Worm (Caenorhabditis elegans) whole organism, young adult: ENCODE measurements around the gene Y116A8C.38.

Source experiments
- B0035.1 ChIP-seq: sonication (generic microtip); optimal IDR thresholded peaks from 2 replicates; lab custom pipeline; 2016; ENCODE audit warnings: missing genetic modification characterization, mild to moderate bottlenecking, missing compliant biosample characterization, missing genotype, missing genetic modification reagents
- B0261.1 ChIP-seq: sonication (generic microtip); optimal IDR thresholded peaks from 2 replicates; lab custom pipeline; 2016; ENCODE audit warnings: mild to moderate bottlenecking, missing genetic modification characterization, moderate library complexity, missing compliant biosample characterization
- F22D6.2 ChIP-seq: sonication (generic microtip); optimal IDR thresholded peaks from 2 replicates; lab custom pipeline; 2016; ENCODE audit warnings: mild to moderate bottlenecking, missing genetic modification characterization, missing compliant biosample characterization
- F49E8.2 ChIP-seq: sonication (generic microtip); optimal IDR thresholded peaks from 3 replicates; lab custom pipeline; 2017; ENCODE audit warnings: missing genetic modification characterization, mild to moderate bottlenecking, missing compliant biosample characterization, antibody characterized with exemption, moderate library complexity; ENCODE audit not compliant: insufficient read depth
- F52B5.7 ChIP-seq: sonication (generic microtip); optimal IDR thresholded peaks from 2 replicates; lab custom pipeline; 2016; ENCODE audit warnings: mild to moderate bottlenecking, missing genetic modification characterization, missing compliant biosample characterization
- F57C9.4 ChIP-seq: sonication (generic microtip); optimal IDR thresholded peaks from 2 replicates; lab custom pipeline; 2017; ENCODE audit warnings: mild to moderate bottlenecking, missing genetic modification characterization, missing compliant biosample characterization
- Y56A3A.18 ChIP-seq: fragments of 200-800 bp; sonication (Bioruptor generic); IDR thresholded peaks from 2 replicates; pipeline ENCODE4 v1.3.6; 2022; ENCODE audit warnings: missing genetic modification reagents, missing genetic modification characterization, missing compliant biosample characterization
- Y95B8A.8 ChIP-seq: fragments of 200-800 bp; sonication (Bioruptor generic); IDR thresholded peaks from 2 replicates; pipeline ENCODE4 v1.3.6; 2022; ENCODE audit warnings: missing genetic modification reagents, missing genetic modification characterization, missing compliant biosample characterization
- attf-5 ChIP-seq: fragments of 200-800 bp; sonication (Bioruptor generic); optimal IDR thresholded peaks from 2 replicates; lab custom pipeline; 2018; ENCODE audit warnings: mild to moderate bottlenecking, missing genetic modification characterization, missing compliant biosample characterization
- attf-6 ChIP-seq: fragments of 200-800 bp; sonication (Bioruptor generic); IDR thresholded peaks from 2 replicates; pipeline ENCODE4 v1.3.6; 2022; ENCODE audit warnings: missing genetic modification reagents, missing genetic modification characterization, missing compliant biosample characterization
- ccch-3 ChIP-seq: fragments of 200-800 bp; sonication (Bioruptor generic); optimal IDR thresholded peaks from 2 replicates; lab custom pipeline; 2018; ENCODE audit warnings: mild to moderate bottlenecking, missing genetic modification characterization, missing compliant biosample characterization
- ceh-40 ChIP-seq: fragments of 200-800 bp; sonication (Bioruptor generic); IDR thresholded peaks from 2 replicates; pipeline ENCODE4 v1.3.6; 2022; ENCODE audit warnings: missing genetic modification characterization, missing compliant biosample characterization
- efl-1 ChIP-seq: fragments of 150-350 bp; optimal IDR thresholded peaks from 2 replicates; lab custom pipeline; 2014; ENCODE audit warnings: missing biosample characterization, missing genetic modification reagents, missing genetic modification characterization
- ekl-4 ChIP-seq: fragments of 200-800 bp; sonication (Bioruptor generic); IDR thresholded peaks from 2 replicates; pipeline ENCODE4 v1.3.6; 2022; ENCODE audit warnings: missing genetic modification reagents, missing genetic modification characterization, missing compliant biosample characterization
- gei-17 ChIP-seq: fragments of 200-800 bp; sonication (Bioruptor generic); optimal IDR thresholded peaks from 2 replicates; lab custom pipeline; 2018; ENCODE audit warnings: mild to moderate bottlenecking, missing genetic modification characterization, missing compliant biosample characterization
- hlh-26 ChIP-seq: fragments of 200-800 bp; sonication (Bioruptor generic); conservative IDR thresholded peaks from 2 replicates; pipeline ENCODE4 v1.3.6; 2022; ENCODE audit warnings: missing genetic modification reagents, missing genetic modification characterization, missing compliant biosample characterization
- hmg-1.2 ChIP-seq: fragments of 200-800 bp; sonication (Bioruptor generic); IDR thresholded peaks from 2 replicates; pipeline ENCODE4 v1.3.6; 2022; ENCODE audit warnings: missing genetic modification reagents, missing genetic modification characterization, missing compliant biosample characterization
- hrde-1 ChIP-seq: sonication (generic microtip); optimal IDR thresholded peaks from 2 replicates; lab custom pipeline; 2016; ENCODE audit warnings: missing genetic modification characterization, mild to moderate bottlenecking, missing compliant biosample characterization, moderate library complexity, missing genotype, missing genetic modification reagents, borderline replicate concordance
- lir-1 ChIP-seq: fragments of 200-800 bp; sonication (Bioruptor generic); conservative IDR thresholded peaks from 2 replicates; pipeline ENCODE4 v1.3.6; 2022; ENCODE audit warnings: missing genetic modification reagents, missing genetic modification characterization, missing compliant biosample characterization
- madf-3 ChIP-seq: fragments of 200-800 bp; sonication (Bioruptor generic); IDR thresholded peaks from 2 replicates; pipeline ENCODE4 v1.3.6; 2022; ENCODE audit warnings: missing genetic modification reagents, missing genetic modification characterization, missing compliant biosample characterization
- mes-4 ChIP-seq: sonication (generic microtip); optimal IDR thresholded peaks from 2 replicates; lab custom pipeline; 2016; ENCODE audit warnings: missing genotype, missing genetic modification characterization, missing compliant biosample characterization
- mxl-1 ChIP-seq: sonication (generic microtip); optimal IDR thresholded peaks from 2 replicates; lab custom pipeline; 2016; ENCODE audit warnings: missing genetic modification characterization, missing compliant biosample characterization
- nfyb-1 ChIP-seq: fragments of 200-800 bp; sonication (Bioruptor generic); IDR thresholded peaks from 2 replicates; pipeline ENCODE4 v1.3.6; 2022; ENCODE audit warnings: missing genetic modification reagents, missing genetic modification characterization, missing compliant biosample characterization
- nhr-90 ChIP-seq: sonication (generic microtip); optimal IDR thresholded peaks from 2 replicates; lab custom pipeline; 2016; ENCODE audit warnings: missing genotype, mild to moderate bottlenecking, missing genetic modification characterization, missing compliant biosample characterization
- pha-4 ChIP-seq: fragments of 150-350 bp; sonication (generic microtip); optimal IDR thresholded peaks from 2 replicates; lab custom pipeline; 2014; ENCODE audit warnings: missing biosample characterization, missing genetic modification reagents, missing genetic modification characterization
- repo-1 ChIP-seq: sonication (generic microtip); optimal IDR thresholded peaks from 2 replicates; lab custom pipeline; 2017; ENCODE audit warnings: mild to moderate bottlenecking, missing genetic modification characterization, missing compliant biosample characterization
- snpc-1.1 ChIP-seq: sonication (generic microtip); optimal IDR thresholded peaks from 2 replicates; lab custom pipeline; 2017; ENCODE audit warnings: missing genetic modification characterization, mild to moderate bottlenecking, missing compliant biosample characterization, antibody characterized with exemption, moderate library complexity, missing genotype, missing genetic modification reagents; ENCODE audit not compliant: insufficient read depth
- snpc-4 ChIP-seq, 5 experiments: fragments of 150-350 bp in 1 of 5; sonication (generic microtip) in 4 of 5; optimal IDR thresholded peaks; 2 replicates each; lab custom pipeline; 2014 to 2018; ENCODE audit warnings: missing genetic modification characterization in 5 of 5, missing biosample characterization in 3 of 5, antibody characterized with exemption in 2 of 5, mild to moderate bottlenecking in 2 of 5, missing compliant biosample characterization in 2 of 5, missing genotype in 2 of 5, moderate library complexity in 2 of 5, missing genetic modification reagents in 1 of 5
- ztf-18 ChIP-seq: sonication (generic microtip); optimal IDR thresholded peaks from 2 replicates; lab custom pipeline; 2016; ENCODE audit warnings: missing genotype, mild to moderate bottlenecking, missing genetic modification characterization, missing compliant biosample characterization
- ztf-25 ChIP-seq: fragments of 200-800 bp; sonication (Bioruptor generic); IDR thresholded peaks from 2 replicates; pipeline ENCODE4 v1.3.6; 2022; ENCODE audit warnings: missing genetic modification reagents, missing genetic modification characterization, missing compliant biosample characterization
- ztf-26 ChIP-seq: sonication (generic microtip); optimal IDR thresholded peaks from 2 replicates; lab custom pipeline; 2017; ENCODE audit warnings: missing genetic modification characterization, missing compliant biosample characterization
- ztf-28 ChIP-seq: fragments of 200-800 bp; sonication (Bioruptor generic); IDR thresholded peaks from 2 replicates; pipeline ENCODE4 v1.3.6; 2022; ENCODE audit warnings: missing genetic modification reagents, missing genetic modification characterization, missing compliant biosample characterization
- ztf-3 ChIP-seq: fragments of 200-800 bp; sonication (Bioruptor generic); optimal IDR thresholded peaks from 2 replicates; lab custom pipeline; 2018; ENCODE audit warnings: mild to moderate bottlenecking, missing genetic modification characterization, missing compliant biosample characterization

Y116A8C.38 gene

ce11 chrIV:17088849-17089248 is 42.5 kb upstream of the Y116A8C.38 start, which contains the start of gene Y116A8C.43 (continued):
- TF ChIP-seq nhr-90 (tag; lab: Kevin White, UChicago) (no peak), Y56A3A.18 (GFP tag; lab: Robert Waterston, UW) (0 out of 2 replicates have a peak, but pooled peaks have one; percentile 53), F57C9.4 (tag; lab: Kevin White, UChicago) (peak; percentile 38), B0035.1 (tag; lab: Kevin White, UChicago) (no peak), mxl-1 (tag; lab: Kevin White, UChicago) (peak; percentile 17), mes-4 (tag; lab: Kevin White, UChicago) (peak; percentile 31), F49E8.2 (tag; lab: Kevin White, UChicago) (peak; percentile 65), repo-1 (tag; lab: Kevin White, UChicago) (peak; percentile 55), ekl-4 (GFP tag; lab: Robert Waterston, UW) (peak; percentile 65; the same call in 1 of the 2 replicates), attf-6 (peak; percentile 92), snpc-1.1 (tag; lab: Kevin White, UChicago) (no peak), nfyb-1 (GFP tag; lab: Robert Waterston, UW) (0 out of 2 replicates have a peak, but pooled peaks have one; percentile 29), hrde-1 (tag; lab: Kevin White, UChicago) (peak; percentile 67), hmg-1.2 (GFP tag; lab: Robert Waterston, UW) (peak; percentile 23; the same call in 1 of the 2 replicates), ztf-25 (GFP tag; lab: Robert Waterston, UW) (0 out of 2 replicates have a peak, but pooled peaks have one; percentile 10), gei-17 (GFP tag; lab: Kevin White, UChicago) (no peak), Y95B8A.8 (GFP tag; lab: Robert Waterston, UW) (0 out of 2 replicates have a peak, but pooled peaks have one; percentile 15), madf-3 (GFP tag; lab: Robert Waterston, UW) (0 out of 2 replicates have a peak, but pooled peaks have one; percentile 59)

ce11 chrIV:17093701-17094100 is 37.6 kb upstream of the Y116A8C.38 start, which contains the start of gene Y116A8C.29:
Gene Y116A8C.29 (plus strand): TSS chrIV:17094028.
- TF ChIP-seq Y95B8A.8 (GFP tag; lab: Robert Waterston, UW) = no peak
- no peak for TF ChIP-seq lir-1
- peak; percentile 36 for TF ChIP-seq pha-4
- TF ChIP-seq hmg-1.2 (GFP tag; lab: Robert Waterston, UW) = peak; percentile 7; the same call in 1 of the 2 replicates
- TF ChIP-seq gei-17 (GFP tag; lab: Kevin White, UChicago) = no peak

ce11 chrIV:17096168-17096567 is 35.2 kb upstream of the Y116A8C.38 start, which contains the start of gene Y116A8C.27:
Gene Y116A8C.27 (minus strand): TSS chrIV:17096268.
- TF ChIP-seq attf-6 = no peak
- no peak for TF ChIP-seq ztf-3 (GFP tag; lab: Kevin White, UChicago)
- TF ChIP-seq snpc-4 (GFP tag; optimal IDR thresholded peaks at IDR 0.05; lab: Kevin White, UChicago) = peak; percentile 4
- TF ChIP-seq snpc-4 (tag; optimal IDR thresholded peaks at IDR 0.05; lab: Kevin White, UChicago) = no peak
- TF ChIP-seq hlh-26 (GFP tag; lab: Robert Waterston, UW) = no peak
- no peak for TF ChIP-seq attf-5 (GFP tag; lab: Kevin White, UChicago)
- TF ChIP-seq ztf-28 (GFP tag; lab: Robert Waterston, UW) = no peak
- TF ChIP-seq, all 124 proteins: peak for 1

ce11 chrIV:17099113-17099512 is 32.2 kb upstream of the Y116A8C.38 start:
- no peak for TF ChIP-seq ztf-18
- TF ChIP-seq snpc-4 (GFP tag; optimal IDR thresholded peaks at IDR 0.05; lab: Kevin White, UChicago) = no peak
- TF ChIP-seq snpc-4 (tag; optimal IDR thresholded peaks at IDR 0.05; lab: Kevin White, UChicago) = peak in 1 of 4 experiments; percentile 4

- TF ChIP-seq F52B5.7 (no peak), ceh-40 (GFP tag; lab: Robert Waterston, UW) (no peak), ztf-26 (tag; lab: Kevin White, UChicago) (no peak), efl-1 (no peak), ccch-3 (GFP tag; lab: Kevin White, UChicago) (no peak), B0261.1 (tag; lab: Kevin White, UChicago) (no peak), F22D6.2 (tag; lab: Kevin White, UChicago) (no peak), ekl-4 (GFP tag; lab: Robert Waterston, UW) (no peak)
Observed at ce11 chrIV:17100148-17100547, 31.2 kb upstream of the Y116A8C.38 start, which contains the start of gene bca-2. Gene bca-2 (minus strand): TSS chrIV:17100248.
